Worm (Caenorhabditis elegans) whole organism, L1 larva: Measurements from ENCODE around the gene mogs-1.

Source experiments
- C16A3.4 ChIP-seq: fragments of 150-350 bp; optimal IDR thresholded peaks from 2 replicates; lab custom pipeline; 2014; ENCODE audit warnings: missing biosample characterization, missing genetic modification characterization
- C34B4.2 ChIP-seq: sonication (generic microtip); optimal IDR thresholded peaks from 2 replicates; lab custom pipeline; 2017; ENCODE audit warnings: mild to moderate bottlenecking, missing genetic modification characterization, missing compliant biosample characterization
- F16B12.6 ChIP-seq: fragments of 150-350 bp; optimal IDR thresholded peaks from 2 replicates; lab custom pipeline; 2014; ENCODE audit warnings: missing biosample characterization, missing genetic modification characterization
- Y116A8C.19 ChIP-seq: sonication (generic microtip); optimal IDR thresholded peaks from 2 replicates; lab custom pipeline; 2016; ENCODE audit warnings: missing compliant biosample characterization, missing genetic modification characterization, borderline replicate concordance
- ama-1 ChIP-seq: fragments of 150-350 bp; optimal IDR thresholded peaks from 2 replicates; lab custom pipeline; 2014
- blmp-1 ChIP-seq: fragments of 150-350 bp; optimal IDR thresholded peaks from 2 replicates; lab custom pipeline; 2014; ENCODE audit warnings: missing biosample characterization, missing genetic modification characterization
- ceh-63 ChIP-seq: fragments of 200-800 bp; sonication (Bioruptor generic); optimal IDR thresholded peaks from 2 replicates; lab custom pipeline; 2018; ENCODE audit warnings: mild to moderate bottlenecking, missing genetic modification characterization, missing compliant biosample characterization
- ceh-8 ChIP-seq: fragments of 200-800 bp; sonication (Bioruptor generic); optimal IDR thresholded peaks from 2 replicates; lab custom pipeline; 2018; ENCODE audit warnings: mild to moderate bottlenecking, missing genetic modification characterization, moderate library complexity, missing compliant biosample characterization
- ceh-88 ChIP-seq: fragments of 200-800 bp; sonication (Bioruptor generic); IDR thresholded peaks from 2 replicates; pipeline ENCODE4 v1.3.6; 2022; ENCODE audit warnings: missing genetic modification characterization, missing compliant biosample characterization
- ceh-90 ChIP-seq: sonication (generic microtip); optimal IDR thresholded peaks from 2 replicates; lab custom pipeline; 2016; ENCODE audit warnings: missing genetic modification characterization, missing compliant biosample characterization
- ces-1 ChIP-seq: fragments of 150-350 bp; optimal IDR thresholded peaks from 2 replicates; lab custom pipeline; 2014; ENCODE audit warnings: missing biosample characterization, missing genetic modification reagents, missing genetic modification characterization
- dpl-1 ChIP-seq, 3 experiments: fragments of 150-350 bp in 2 of 3; sonication (generic microtip) in 1 of 3; optimal IDR thresholded peaks; 2 replicates each; lab custom pipeline; 2014 to 2017; ENCODE audit warnings: missing biosample characterization in 3 of 3, missing genetic modification characterization in 3 of 3, missing genetic modification reagents in 3 of 3
- efl-1 ChIP-seq, 4 experiments: fragments of 150-350 bp; optimal IDR thresholded peaks in 3 of 4; peaks in 1 of 4; 1 replicate in 1 of 4; 2 replicates in 3 of 4; lab custom pipeline; 2014; ENCODE audit warnings: missing biosample characterization in 2 of 4, missing genetic modification characterization in 2 of 4, missing genetic modification reagents in 2 of 4
- efl-3 ChIP-seq: fragments of 200-800 bp; sonication (Bioruptor generic); optimal IDR thresholded peaks from 2 replicates; lab custom pipeline; 2018; ENCODE audit warnings: mild to moderate bottlenecking, missing genetic modification characterization, missing compliant biosample characterization
- egl-13 ChIP-seq: sonication (generic microtip); optimal IDR thresholded peaks from 2 replicates; lab custom pipeline; 2016; ENCODE audit warnings: missing genotype, missing genetic modification reagents, missing genetic modification characterization, missing compliant biosample characterization
- elt-3 ChIP-seq, 6 experiments: fragments of 150-350 bp in 1 of 6; sonication (generic microtip); optimal IDR thresholded peaks; 2 replicates each; lab custom pipeline; 2017 to 2018; ENCODE audit warnings: missing biosample characterization in 6 of 6, missing genetic modification characterization in 6 of 6, inconsistent platforms in 1 of 6
- fos-1 ChIP-seq: fragments of 150-350 bp; optimal IDR thresholded peaks from 2 replicates; lab custom pipeline; 2014; ENCODE audit warnings: missing biosample characterization, missing genetic modification characterization
- grh-1 ChIP-seq: fragments of 200-800 bp; sonication (Bioruptor generic); IDR thresholded peaks from 2 replicates; pipeline ENCODE4 v1.3.6; 2022; ENCODE audit warnings: missing genetic modification reagents, missing genetic modification characterization, missing compliant biosample characterization
- irx-1 ChIP-seq: sonication (generic microtip); optimal IDR thresholded peaks from 2 replicates; lab custom pipeline; 2016; ENCODE audit warnings: missing genetic modification characterization, missing compliant biosample characterization
- jun-1 ChIP-seq: fragments of 150-350 bp; optimal IDR thresholded peaks from 2 replicates; lab custom pipeline; 2014; ENCODE audit warnings: missing biosample characterization, missing genetic modification reagents, missing genetic modification characterization
- lin-13 ChIP-seq: fragments of 150-350 bp; optimal IDR thresholded peaks from 2 replicates; lab custom pipeline; 2014; ENCODE audit warnings: missing biosample characterization, missing genetic modification reagents, missing genetic modification characterization
- lin-14 ChIP-seq: fragments of 200-800 bp; sonication (Bioruptor generic); optimal IDR thresholded peaks from 2 replicates; lab custom pipeline; 2018; ENCODE audit warnings: mild to moderate bottlenecking, missing genetic modification characterization, moderate library complexity, missing compliant biosample characterization
- lin-35 ChIP-seq, 2 experiments: fragments of 150-350 bp; optimal IDR thresholded peaks; 2 replicates each; lab custom pipeline; 2014; ENCODE audit warnings: missing biosample characterization in 2 of 2, missing genetic modification characterization in 2 of 2, missing genetic modification reagents in 2 of 2
- lin-39 ChIP-seq: fragments of 150-350 bp; optimal IDR thresholded peaks from 2 replicates; lab custom pipeline; 2014; ENCODE audit warnings: missing biosample characterization, missing genetic modification reagents, missing genetic modification characterization
- lir-3 ChIP-seq: sonication (generic microtip); optimal IDR thresholded peaks from 2 replicates; lab custom pipeline; 2016; ENCODE audit warnings: mild to moderate bottlenecking, missing genetic modification characterization, moderate library complexity, missing compliant biosample characterization; ENCODE audit not compliant: poor library complexity
- lsy-2 ChIP-seq, 2 experiments: fragments of 150-350 bp; optimal IDR thresholded peaks; 2 replicates each; lab custom pipeline; 2014; ENCODE audit warnings: missing biosample characterization in 2 of 2, missing genetic modification characterization in 2 of 2
- mab-9 ChIP-seq: fragments of 200-800 bp; sonication (Bioruptor generic); IDR thresholded peaks from 2 replicates; pipeline ENCODE4 v1.3.6; 2022; ENCODE audit warnings: missing genetic modification reagents, missing genetic modification characterization, missing compliant biosample characterization
- mdl-1 ChIP-seq, 2 experiments: fragments of 150-350 bp; optimal IDR thresholded peaks; 2 replicates each; lab custom pipeline; 2014 to 2017; ENCODE audit warnings: missing biosample characterization in 2 of 2, missing genetic modification characterization in 2 of 2, inconsistent platforms in 1 of 2
- mef-2 ChIP-seq: fragments of 150-350 bp; optimal IDR thresholded peaks from 2 replicates; lab custom pipeline; 2014; ENCODE audit warnings: missing biosample characterization, missing genetic modification characterization
- mep-1 ChIP-seq: fragments of 150-350 bp; optimal IDR thresholded peaks from 2 replicates; lab custom pipeline; 2014; ENCODE audit warnings: missing biosample characterization, missing genetic modification characterization
- nhr-12 ChIP-seq: sonication (generic microtip); optimal IDR thresholded peaks from 2 replicates; lab custom pipeline; 2017; ENCODE audit warnings: missing biosample characterization, missing genetic modification characterization
- nhr-19 ChIP-seq: fragments of 200-800 bp; sonication (Bioruptor generic); conservative IDR thresholded peaks from 2 replicates; pipeline ENCODE4 v1.3.6; 2022; ENCODE audit warnings: missing genetic modification characterization, missing compliant biosample characterization
- nhr-20 ChIP-seq: sonication (generic microtip); optimal IDR thresholded peaks from 2 replicates; lab custom pipeline; 2016; ENCODE audit warnings: mild to moderate bottlenecking, missing genetic modification characterization, missing compliant biosample characterization
- nhr-237 ChIP-seq: fragments of 150-350 bp; optimal IDR thresholded peaks from 2 replicates; lab custom pipeline; 2014; ENCODE audit warnings: missing biosample characterization, missing genetic modification characterization
- nhr-47 ChIP-seq: sonication (generic microtip); optimal IDR thresholded peaks from 2 replicates; lab custom pipeline; 2016; ENCODE audit warnings: mild to moderate bottlenecking, missing genetic modification characterization, moderate library complexity, missing compliant biosample characterization
- nhr-71 ChIP-seq: sonication (generic microtip); optimal IDR thresholded peaks from 2 replicates; lab custom pipeline; 2016; ENCODE audit warnings: mild to moderate bottlenecking, missing genetic modification characterization, moderate library complexity, missing compliant biosample characterization
- nhr-77 ChIP-seq: fragments of 150-350 bp; optimal IDR thresholded peaks from 2 replicates; lab custom pipeline; 2014; ENCODE audit warnings: missing biosample characterization, missing genetic modification characterization
- nhr-84 ChIP-seq: sonication (generic microtip); optimal IDR thresholded peaks from 2 replicates; lab custom pipeline; 2017; ENCODE audit warnings: missing biosample characterization, missing genetic modification characterization
- nhr-85 ChIP-seq: sonication (generic microtip); peaks from one replicate; lab custom pipeline; 2016; ENCODE audit warnings: missing genetic modification characterization, inconsistent platforms, missing compliant biosample characterization
- nhr-90 ChIP-seq: sonication (generic microtip); optimal IDR thresholded peaks from 2 replicates; lab custom pipeline; 2016; ENCODE audit warnings: mild to moderate bottlenecking, missing genetic modification characterization, missing compliant biosample characterization; ENCODE audit not compliant: poor library complexity
- skn-1 ChIP-seq: fragments of 150-350 bp; optimal IDR thresholded peaks from 2 replicates; lab custom pipeline; 2014; ENCODE audit warnings: missing biosample characterization, missing genetic modification characterization
- sptf-1 ChIP-seq: fragments of 150-350 bp; optimal IDR thresholded peaks from 2 replicates; lab custom pipeline; 2014; ENCODE audit warnings: missing biosample characterization, missing genetic modification characterization
- sup-37 ChIP-seq: fragments of 200-800 bp; sonication (Bioruptor generic); optimal IDR thresholded peaks from 2 replicates; lab custom pipeline; 2018; ENCODE audit warnings: mild to moderate bottlenecking, missing genetic modification characterization, missing compliant biosample characterization
- tlp-1 ChIP-seq: fragments of 150-350 bp; optimal IDR thresholded peaks from 2 replicates; lab custom pipeline; 2014; ENCODE audit warnings: missing biosample characterization, missing genetic modification characterization
- unc-130 ChIP-seq: fragments of 150-350 bp; optimal IDR thresholded peaks from 2 replicates; lab custom pipeline; 2017; ENCODE audit warnings: missing biosample characterization, missing genetic modification characterization, inconsistent platforms
- unc-62 ChIP-seq: fragments of 150-350 bp; optimal IDR thresholded peaks from 2 replicates; lab custom pipeline; 2014; ENCODE audit warnings: missing biosample characterization, missing genetic modification reagents, missing genetic modification characterization
- unc-98 ChIP-seq: fragments of 200-800 bp; sonication (Bioruptor generic); IDR thresholded peaks from 2 replicates; pipeline ENCODE4 v1.3.6; 2022; ENCODE audit warnings: missing genetic modification characterization, missing compliant biosample characterization
- xbp-1 ChIP-seq: sonication (generic microtip); optimal IDR thresholded peaks from 2 replicates; lab custom pipeline; 2016; ENCODE audit warnings: missing genetic modification characterization, missing compliant biosample characterization
- zag-1 ChIP-seq: fragments of 150-350 bp; optimal IDR thresholded peaks from 2 replicates; lab custom pipeline; 2014; ENCODE audit warnings: missing biosample characterization, missing genetic modification characterization
- ztf-11 ChIP-seq, 2 experiments: sonication (generic microtip); optimal IDR thresholded peaks; 2 replicates each; lab custom pipeline; 2016 to 2017; ENCODE audit warnings: missing genetic modification characterization in 2 of 2, missing biosample characterization in 1 of 2, missing compliant biosample characterization in 1 of 2
- ztf-4 ChIP-seq: fragments of 150-350 bp; optimal IDR thresholded peaks from 2 replicates; lab custom pipeline; 2014; ENCODE audit warnings: missing biosample characterization, missing genetic modification characterization

The mogs-1 gene

ce11 chrIV:11068314-11068713 lies 46.6 kb upstream of the mogs-1 start (continued):
- TF ChIP-seq fos-1 (tag; lab: Kevin White, UChicago) (peak; percentile 33), efl-3 (GFP tag; lab: Kevin White, UChicago) (no peak), ceh-88 (GFP tag; lab: Robert Waterston, UW) (no peak), xbp-1 (tag; lab: Kevin White, UChicago) (peak; percentile 35), jun-1 (tag; lab: Kevin White, UChicago) (no peak), Y116A8C.19 (tag; lab: Kevin White, UChicago) (no peak), ztf-4 (tag; lab: Kevin White, UChicago) (peak; percentile 69), nhr-12 (tag; lab: Kevin White, UChicago) (no peak), ces-1 (GFP tag; lab: Kevin White, UChicago) (no peak), lin-13 (peak; percentile 46), grh-1 (GFP tag; lab: Robert Waterston, UW) (no peak), blmp-1 (no peak), zag-1 (tag; lab: Kevin White, UChicago) (no peak), lin-14 (GFP tag; lab: Kevin White, UChicago) (peak; percentile 90), mab-9 (GFP tag; lab: Robert Waterston, UW) (no peak), mep-1 (tag; lab: Kevin White, UChicago) (peak; percentile 8), ztf-11 (tag; optimal IDR thresholded peaks at IDR 0.05; lab: Kevin White, UChicago) (no peak), nhr-47 (tag; lab: Kevin White, UChicago) (peak; percentile 53), sup-37 (GFP tag; lab: Kevin White, UChicago) (no peak), nhr-19 (GFP tag; lab: Robert Waterston, UW) (peak; percentile 88), lir-3 (tag; lab: Kevin White, UChicago) (peak; percentile 60), efl-1 (optimal IDR thresholded peaks at IDR 0.05; lab: Kevin White, UChicago) (peak; percentile 15 to 44), efl-1 (GFP tag; optimal IDR thresholded peaks at IDR 0.05 in 1 of 2; lab: Kevin White, UChicago) (peak in 1 of 2 experiments; percentile 65), nhr-20 (tag; lab: Kevin White, UChicago) (peak; percentile 66), ceh-8 (GFP tag; lab: Kevin White, UChicago) (no peak), unc-98 (GFP tag; lab: Robert Waterston, UW) (peak; percentile 44; the same call in 1 of the 2 replicates), nhr-85 (tag; lab: Kevin White, UChicago) (peak; percentile 39), mdl-1 (tag; optimal IDR thresholded peaks at IDR 0.05; lab: Kevin White, UChicago) (peak in 1 of 2 experiments; percentile 0), C34B4.2 (no peak), mef-2 (tag; lab: Kevin White, UChicago) (no peak), nhr-90 (no peak), ama-1 (lab: Kevin White, UChicago) (no peak), nhr-84 (tag; lab: Kevin White, UChicago) (no peak), F16B12.6 (tag; lab: Kevin White, UChicago) (no peak), nhr-71 (tag; lab: Kevin White, UChicago) (peak; percentile 96), lin-39 (peak; percentile 96), nhr-237 (tag; lab: Kevin White, UChicago) (no peak), unc-62 (GFP tag; lab: Kevin White, UChicago) (peak; percentile 61), dpl-1 (GFP tag; optimal IDR thresholded peaks at IDR 0.05; lab: Kevin White, UChicago) (peak in 1 of 3 experiments; percentile 3), tlp-1 (tag; lab: Kevin White, UChicago) (no peak), skn-1 (tag; lab: Kevin White, UChicago) (no peak), egl-13 (tag; lab: Kevin White, UChicago) (no peak), ceh-63 (GFP tag; lab: Kevin White, UChicago) (no peak), elt-3 (tag; optimal IDR thresholded peaks at IDR 0.05; lab: Kevin White, UChicago) (no peak), ceh-90 (no peak), irx-1 (tag; lab: Kevin White, UChicago) (no peak), lsy-2 (tag; optimal IDR thresholded peaks at IDR 0.05; lab: Kevin White, UChicago) (peak; percentile 78 to 87), nhr-77 (tag; lab: Kevin White, UChicago) (no peak), unc-130 (peak; percentile 42), sptf-1 (tag; lab: Kevin White, UChicago) (no peak), C16A3.4 (tag; lab: Kevin White, UChicago) (peak; percentile 27), lin-35 (GFP tag; optimal IDR thresholded peaks at IDR 0.05; lab: Kevin White, UChicago) (no peak)
